Fruit fly (Drosophila melanogaster) whole organism, embryonic: ENCODE measurements around the gene pyd.

ENCODE experiments used
- Awh ChIP-seq: fragments of 200-800 bp; sonication (Bioruptor generic); IDR thresholded peaks from 2 replicates; pipeline ENCODE4, ENCODE4 v1.3.6; 2022; ENCODE audit warnings: missing biosample characterization, missing genetic modification characterization
- Bgb ChIP-seq: fragments of 200-800 bp; sonication (Bioruptor generic); IDR thresholded peaks from 2 replicates; pipeline ENCODE4 v1.3.6; 2022; ENCODE audit warnings: missing biosample characterization, missing genetic modification characterization; ENCODE audit not compliant: partially characterized antibody
- Bteb2 ChIP-seq: fragments of 200-800 bp; sonication (Bioruptor generic); optimal IDR thresholded peaks from 2 replicates; lab custom pipeline; 2016; ENCODE audit warnings: missing biosample characterization, missing genetic modification characterization
- CG10147 ChIP-seq: fragments of 200-800 bp; sonication (Bioruptor generic); optimal IDR thresholded peaks from 2 replicates; lab custom pipeline; 2019; ENCODE audit warnings: missing biosample characterization, mild to moderate bottlenecking, missing genetic modification characterization, moderate library complexity
- CG10321 ChIP-seq: fragments of 200-800 bp; sonication (Bioruptor generic); IDR thresholded peaks from 2 replicates; pipeline ENCODE4 v1.3.6; 2022; ENCODE audit warnings: missing biosample characterization, missing genetic modification characterization
- CG11456 ChIP-seq: fragments of 200-800 bp; sonication (Bioruptor generic); IDR thresholded peaks from 3 replicates; pipeline ENCODE4 v1.3.6; 2022; ENCODE audit warnings: missing biosample characterization, missing genetic modification characterization
- CG11695 ChIP-seq: fragments of 200-800 bp; sonication (Bioruptor generic); IDR thresholded peaks from 3 replicates; pipeline ENCODE4 v1.3.6; 2022; ENCODE audit warnings: missing biosample characterization, missing genetic modification characterization
- CG12744 ChIP-seq: fragments of 200-800 bp; sonication (Bioruptor generic); optimal IDR thresholded peaks from 2 replicates; lab custom pipeline; 2016; ENCODE audit warnings: missing biosample characterization, missing genetic modification characterization
- CG14860 ChIP-seq: fragments of 200-800 bp; sonication (Bioruptor generic); IDR thresholded peaks from 3 replicates; pipeline ENCODE4 v1.3.6; 2022; ENCODE audit warnings: missing biosample characterization, missing genetic modification characterization; ENCODE audit not compliant: partially characterized antibody
- CG15073 ChIP-seq: fragments of 200-800 bp; sonication (Bioruptor generic); optimal IDR thresholded peaks from 2 replicates; lab custom pipeline; 2016; ENCODE audit warnings: missing biosample characterization, missing genetic modification characterization
- CG15601 ChIP-seq: fragments of 200-800 bp; sonication (Bioruptor generic); optimal IDR thresholded peaks from 3 replicates; lab custom pipeline; 2019; ENCODE audit warnings: missing biosample characterization, mild to moderate bottlenecking, missing genetic modification characterization, moderate library complexity
- CG1602 ChIP-seq: fragments of 200-800 bp; sonication (Bioruptor generic); optimal IDR thresholded peaks from 3 replicates; lab custom pipeline; 2016; ENCODE audit warnings: missing biosample characterization, missing genetic modification characterization
- CG18011 ChIP-seq: fragments of 200-800 bp; sonication (Bioruptor generic); optimal IDR thresholded peaks from 2 replicates; lab custom pipeline; 2017; ENCODE audit warnings: missing biosample characterization, missing genetic modification characterization, mild to moderate bottlenecking, moderate library complexity, missing genotype
- CG2678 ChIP-seq: fragments of 200-800 bp; sonication (Bioruptor generic); optimal IDR thresholded peaks from 3 replicates; lab custom pipeline; 2019; ENCODE audit warnings: missing biosample characterization, mild to moderate bottlenecking, missing genetic modification characterization, moderate library complexity
- CG3281 ChIP-seq: fragments of 200-800 bp; sonication (Bioruptor generic); optimal IDR thresholded peaks from 3 replicates; lab custom pipeline; 2017; ENCODE audit warnings: missing biosample characterization, mild to moderate bottlenecking, missing genetic modification characterization
- CG34422 ChIP-seq: fragments of 200-800 bp; sonication (Bioruptor generic); IDR thresholded peaks from 3 replicates; pipeline ENCODE4 v1.3.6; 2022; ENCODE audit warnings: missing biosample characterization, missing genetic modification characterization
- CG6683 ChIP-seq: fragments of 200-800 bp; sonication (Bioruptor generic); optimal IDR thresholded peaks from 2 replicates; lab custom pipeline; 2017; ENCODE audit warnings: missing biosample characterization, mild to moderate bottlenecking, missing genetic modification characterization, missing genetic modification reagents
- CG7745 ChIP-seq: fragments of 200-800 bp; sonication (Bioruptor generic); optimal IDR thresholded peaks from 2 replicates; lab custom pipeline; 2018; ENCODE audit warnings: missing biosample characterization, mild to moderate bottlenecking, missing genetic modification characterization, moderate library complexity
- CG8478 ChIP-seq: fragments of >200 bp; optimal IDR thresholded peaks from 2 replicates; lab custom pipeline; 2018
- CTCF ChIP-seq: fragments of 200-800 bp; sonication (Bioruptor generic); optimal IDR thresholded peaks from 2 replicates; lab custom pipeline; 2017; ENCODE audit warnings: missing biosample characterization, mild to moderate bottlenecking, missing genetic modification characterization, moderate library complexity
- Camta ChIP-seq: fragments of 200-800 bp; sonication (Bioruptor generic); optimal IDR thresholded peaks from 2 replicates; lab custom pipeline; 2016; ENCODE audit warnings: missing biosample characterization, missing genetic modification characterization
- Chrac-16 ChIP-seq: fragments of 200-800 bp; sonication (Bioruptor generic); optimal IDR thresholded peaks from 3 replicates; lab custom pipeline; 2016; ENCODE audit warnings: missing biosample characterization, missing genetic modification characterization
- CoRest ChIP-seq: fragments of 200-800 bp; sonication (Bioruptor generic); optimal IDR thresholded peaks from 3 replicates; lab custom pipeline; 2018; ENCODE audit warnings: missing biosample characterization, mild to moderate bottlenecking, missing genetic modification characterization, moderate library complexity
- D ChIP-seq, 2 experiments: fragments of 200-800 bp in 1 of 2; fragments of >200 bp in 1 of 2; sonication (Bioruptor generic) in 1 of 2; optimal IDR thresholded peaks; 2 replicates in 1 of 2; 3 replicates in 1 of 2; lab custom pipeline; 2017; ENCODE audit warnings: mild to moderate bottlenecking in 1 of 2, missing biosample characterization in 1 of 2, missing genetic modification characterization in 1 of 2, missing genetic modification reagents in 1 of 2
- Dek ChIP-seq: fragments of 200-800 bp; sonication (Bioruptor generic); optimal IDR thresholded peaks from 3 replicates; lab custom pipeline; 2019; ENCODE audit warnings: missing biosample characterization, mild to moderate bottlenecking, missing genetic modification characterization, moderate library complexity
- Doc3 ChIP-seq: fragments of 200-800 bp; sonication (Bioruptor generic); IDR thresholded peaks from 3 replicates; pipeline ENCODE4 v1.3.6; 2022; ENCODE audit warnings: missing biosample characterization, missing genetic modification characterization; ENCODE audit not compliant: partially characterized antibody
- Fer1 ChIP-seq: fragments of 200-800 bp; sonication (Bioruptor generic); optimal IDR thresholded peaks from 2 replicates; lab custom pipeline; 2017; ENCODE audit warnings: missing biosample characterization, mild to moderate bottlenecking, missing genetic modification characterization
- Hr78 ChIP-seq, 2 experiments: fragments of 200-800 bp in 1 of 2; fragments of >200 bp in 1 of 2; sonication (Bioruptor generic) in 1 of 2; optimal IDR thresholded peaks; 2 replicates each; lab custom pipeline; 2017 to 2019; ENCODE audit warnings: missing biosample characterization in 2 of 2, missing genetic modification characterization in 2 of 2, mild to moderate bottlenecking in 1 of 2, moderate library complexity in 1 of 2
- Kr ChIP-seq: fragments of 200-800 bp; sonication (Bioruptor generic); optimal IDR thresholded peaks from 2 replicates; lab custom pipeline; 2017; ENCODE audit warnings: missing biosample characterization, mild to moderate bottlenecking, missing genetic modification characterization
- Myb ChIP-seq: fragments of 200-800 bp; sonication (Bioruptor generic); optimal IDR thresholded peaks from 2 replicates; lab custom pipeline; 2016; ENCODE audit warnings: missing biosample characterization, missing genetic modification characterization
- NK7.1 ChIP-seq: fragments of 200-800 bp; sonication (Bioruptor generic); optimal IDR thresholded peaks from 3 replicates; lab custom pipeline; 2016; ENCODE audit warnings: missing biosample characterization, missing genetic modification characterization
- Nf-YC ChIP-seq: fragments of 200-800 bp; optimal IDR thresholded peaks from 3 replicates; lab custom pipeline; 2019; ENCODE audit warnings: missing biosample characterization, mild to moderate bottlenecking, missing genetic modification characterization, moderate library complexity
- Sry-β ChIP-seq: fragments of 200-800 bp; sonication (Bioruptor generic); optimal IDR thresholded peaks from 2 replicates; lab custom pipeline; 2018; ENCODE audit warnings: missing biosample characterization, mild to moderate bottlenecking, missing genetic modification characterization, moderate library complexity
- Stat92E ChIP-seq, 3 experiments: fragments of >200 bp in 2 of 3; fragments of 200-800 bp in 1 of 3; sonication (Bioruptor generic) in 1 of 3; optimal IDR thresholded peaks; 2 replicates each; lab custom pipeline; 2017 to 2019; ENCODE audit warnings: missing biosample characterization in 3 of 3, missing genetic modification characterization in 3 of 3, mild to moderate bottlenecking in 1 of 3, moderate library complexity in 1 of 3
- Tbp ChIP-seq: fragments of >200 bp; optimal IDR thresholded peaks from 2 replicates; lab custom pipeline; 2018; ENCODE audit warnings: missing biosample characterization, missing genetic modification characterization
- chinmo ChIP-seq: fragments of 200-800 bp; sonication (Bioruptor generic); IDR thresholded peaks from 4 replicates; pipeline ENCODE4 v1.3.6; 2022; ENCODE audit warnings: missing biosample characterization, missing genetic modification characterization; ENCODE audit not compliant: partially characterized antibody
- chm ChIP-seq: fragments of 200-800 bp; sonication (Bioruptor generic); IDR thresholded peaks from 2 replicates; pipeline ENCODE4 v1.3.6; 2022; ENCODE audit warnings: missing biosample characterization, missing genetic modification characterization
- dpn ChIP-seq, 2 experiments: fragments of 200-800 bp; sonication (Bioruptor generic); optimal IDR thresholded peaks; 3 replicates each; lab custom pipeline; 2016; ENCODE audit warnings: missing biosample characterization in 2 of 2, missing genetic modification characterization in 2 of 2
- exex ChIP-seq: fragments of 200-800 bp; sonication (Bioruptor generic); optimal IDR thresholded peaks from 4 replicates; lab custom pipeline; 2018; ENCODE audit warnings: missing biosample characterization, mild to moderate bottlenecking, missing genetic modification characterization, moderate library complexity
- fd96Cb ChIP-seq: fragments of 200-800 bp; sonication (Bioruptor generic); optimal IDR thresholded peaks from 2 replicates; lab custom pipeline; 2018; ENCODE audit warnings: missing biosample characterization, mild to moderate bottlenecking, missing genetic modification characterization, moderate library complexity
- insv ChIP-seq, 2 experiments: fragments of 200-800 bp; sonication (Bioruptor generic); optimal IDR thresholded peaks; 3 replicates each; lab custom pipeline; 2016 to 2018; ENCODE audit warnings: missing biosample characterization in 2 of 2, missing genetic modification characterization in 2 of 2
- lmd ChIP-seq: fragments of 200-800 bp; sonication (Bioruptor generic); IDR thresholded peaks from 2 replicates; pipeline ENCODE4 v1.3.6; 2022; ENCODE audit warnings: missing biosample characterization, missing genetic modification characterization
- nerfin-1 ChIP-seq: fragments of 200-800 bp; sonication (Bioruptor generic); optimal IDR thresholded peaks from 3 replicates; lab custom pipeline; 2019; ENCODE audit warnings: missing biosample characterization, mild to moderate bottlenecking, missing genetic modification characterization, moderate library complexity
- odd ChIP-seq: fragments of 200-800 bp; sonication (Bioruptor generic); optimal IDR thresholded peaks from 2 replicates; lab custom pipeline; 2017; ENCODE audit warnings: missing biosample characterization, mild to moderate bottlenecking, missing genetic modification characterization
- sens ChIP-seq: fragments of 200-800 bp; sonication (Bioruptor generic); peaks from one replicate; lab custom pipeline; 2016; ENCODE audit warnings: missing biosample characterization, missing genetic modification characterization
- seq ChIP-seq: fragments of 200-800 bp; sonication (Bioruptor generic); IDR thresholded peaks from 2 replicates; pipeline ENCODE4 v1.3.6; 2022; ENCODE audit warnings: missing biosample characterization, missing genetic modification characterization
- shn ChIP-seq: fragments of 200-800 bp; sonication (Bioruptor generic); optimal IDR thresholded peaks from 3 replicates; lab custom pipeline; 2016; ENCODE audit warnings: missing biosample characterization, missing genetic modification characterization
- sqz ChIP-seq: fragments of 200-800 bp; sonication (Bioruptor generic); optimal IDR thresholded peaks from 3 replicates; lab custom pipeline; 2018; ENCODE audit warnings: missing biosample characterization, mild to moderate bottlenecking, missing genetic modification characterization
- unpg ChIP-seq: fragments of 200-800 bp; sonication (Bioruptor generic); optimal IDR thresholded peaks from 3 replicates; lab custom pipeline; 2018; ENCODE audit warnings: missing biosample characterization, mild to moderate bottlenecking, missing genetic modification characterization, moderate library complexity
- zfh1 ChIP-seq: fragments of 200-800 bp; sonication (Bioruptor generic); IDR thresholded peaks from 3 replicates; pipeline ENCODE4 v1.3.6; 2022; ENCODE audit warnings: missing biosample characterization, missing genetic modification characterization

pyd gene

dm6 chr3R:8925924-8926553 is 5.7 kb downstream of the pyd start (continued):
- TF ChIP-seq Chrac-16 (GFP tag; lab: Kevin White, UChicago) (peak; percentile 46), Camta (peak; percentile 58), CG12744 (GFP tag; lab: Kevin White, UChicago) (no peak), CG10321 (GFP tag; lab: Robert Waterston, UW) (no peak), Bgb (GFP tag; lab: Robert Waterston, UW) (no peak), CG3281 (GFP tag; lab: Kevin White, UChicago) (no peak), Kr (no peak), CG18011 (no peak), Doc3 (GFP tag; lab: Robert Waterston, UW) (no peak), CG14860 (GFP tag; lab: Robert Waterston, UW) (no peak), NK7.1 (GFP tag; lab: Kevin White, UChicago) (peak; percentile 8), nerfin-1 (peak; percentile 87), CG15601 (peak; percentile 79), insv (GFP tag; optimal IDR thresholded peaks at IDR 0.05; lab: Kevin White, UChicago) (no peak), Nf-YC (tag; lab: Kevin White, UChicago) (no peak), Tbp (GFP tag; lab: Kevin White, UChicago) (no peak), odd (GFP tag; lab: Kevin White, UChicago) (no peak), CG15073 (no peak), CG11456 (GFP tag; lab: Robert Waterston, UW) (peak; percentile 24; the same call in 1 of the 3 replicates), CG34422 (GFP tag; lab: Robert Waterston, UW) (0 out of 3 replicates have a peak, but pooled peaks have one; percentile 19), zfh1 (GFP tag; lab: Robert Waterston, UW) (peak; percentile 92), Myb (peak; percentile 26), fd96Cb (tag; lab: Kevin White, UChicago) (peak; percentile 85), CG7745 (peak; percentile 47), CTCF (peak; percentile 47), D (optimal IDR thresholded peaks at IDR 0.05; lab: Kevin White, UChicago) (no peak), D (GFP tag; optimal IDR thresholded peaks at IDR 0.05; lab: Kevin White, UChicago) (peak; percentile 72), dpn (GFP tag; optimal IDR thresholded peaks at IDR 0.05; lab: Kevin White, UChicago) (peak; percentile 1 to 49), CG8478 (no peak), Fer1 (no peak), CG6683 (GFP tag; lab: Kevin White, UChicago) (peak; percentile 1), shn (GFP tag; lab: Kevin White, UChicago) (peak; percentile 18), unpg (GFP tag; lab: Kevin White, UChicago) (peak; percentile 71), CG1602 (GFP tag; lab: Kevin White, UChicago) (peak; percentile 20), CG10147 (GFP tag; lab: Kevin White, UChicago) (no peak), Dek (tag; lab: Kevin White, UChicago) (no peak), Stat92E (GFP tag; optimal IDR thresholded peaks at IDR 0.05; lab: Kevin White, UChicago) (peak in 1 of 3 experiments; percentile 40), chm (GFP tag; lab: Robert Waterston, UW) (no peak), Bteb2 (GFP tag; lab: Kevin White, UChicago) (no peak), CoRest (peak; percentile 48)

dm6 chr3R:8923774-8924369 is 7.8 kb downstream of the pyd start:
- TF ChIP-seq nerfin-1 (no peak), sens (GFP tag; lab: Kevin White, UChicago) (peak; percentile 30), Awh (0 out of 2 replicates have a peak, but pooled peaks have one; percentile 27), seq (GFP tag; lab: Robert Waterston, UW) (no peak), Hr78 (GFP tag; optimal IDR thresholded peaks at IDR 0.05; lab: Kevin White, UChicago) (peak in 1 of 2 experiments; percentile 73), chinmo (GFP tag; lab: Robert Waterston, UW) (0 out of 4 replicates have a peak, but pooled peaks have one; percentile 4), Sry-β (no peak), lmd (peak; percentile 11; the same call in 1 of the 2 replicates), sqz (GFP tag; lab: Kevin White, UChicago) (peak; percentile 2), CG2678 (tag; lab: Kevin White, UChicago) (no peak), exex (tag; lab: Kevin White, UChicago) (peak; percentile 44), CG11695 (GFP tag; lab: Robert Waterston, UW) (0 out of 3 replicates have a peak, but pooled peaks have one; percentile 20)
